Worm (Caenorhabditis elegans): ENCODE results near the gene cht-5.

ce11 chrV:10065679-10066078 is 48.8 kb upstream of the cht-5 start:
- TF ChIP-seq him-1 (tag; optimal IDR thresholded peaks at IDR 0.05) (no peak), W03F9.2 (tag; optimal IDR thresholded peaks at IDR 0.05) (no peak)

All from whole organism, L4/young adult.